Fruit fly (Drosophila melanogaster): ENCODE measurements around the gene Act5C.
A peak's percentile ranks its signal among the peaks of the same experiment; 100 is the strongest.

Act5C gene

DNA sequence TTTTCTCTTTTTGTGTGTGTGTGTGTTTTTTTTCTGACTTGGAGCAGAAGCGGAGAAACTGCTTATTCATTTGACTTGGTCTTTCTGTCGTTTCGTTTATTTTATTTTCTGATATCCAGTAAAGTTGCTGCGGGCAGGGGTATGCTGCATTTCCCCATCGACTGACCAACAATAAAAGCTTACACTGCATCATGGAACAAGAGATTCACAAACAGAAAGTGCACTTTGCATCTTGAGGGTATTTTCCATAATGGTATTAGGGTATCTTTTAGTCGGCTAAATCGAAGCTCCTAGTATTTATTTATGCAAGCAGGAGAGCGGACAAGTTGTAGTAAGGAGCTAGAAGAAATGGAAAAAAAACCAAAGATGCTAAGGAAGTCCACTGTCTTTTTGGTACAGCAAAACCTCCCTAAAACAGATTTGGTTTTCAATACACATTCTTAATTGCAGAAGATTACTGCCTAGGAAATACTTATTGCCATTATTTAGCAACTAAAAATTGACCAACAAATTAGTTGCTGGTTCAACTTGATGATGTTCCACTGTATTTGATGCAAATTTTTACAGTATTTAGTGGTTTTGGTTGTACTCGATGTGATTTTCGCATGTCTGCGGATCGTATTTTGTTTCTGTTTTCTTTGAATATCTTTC is 31.8 kb downstream of the Act5C start:
- TF ChIP-seq ewg (GFP tag; optimal IDR thresholded peaks at IDR 0.05) (peak; percentile 2), lilli (GFP tag; optimal IDR thresholded peaks at IDR 0.05) (no peak), nmo (GFP tag; optimal IDR thresholded peaks at IDR 0.05) (peak; percentile 1), Ssrp (tag; optimal IDR thresholded peaks at IDR 0.05) (peak; percentile 34), phol (tag; optimal IDR thresholded peaks at IDR 0.05) (peak; percentile 3), CG30403 (GFP tag; optimal IDR thresholded peaks at IDR 0.05) (peak; percentile 37), Gug (GFP tag; IDR thresholded peaks at IDR 0.05) (0 out of 4 replicates have a peak, but pooled peaks have one; percentile 19), vvl (GFP tag; IDR thresholded peaks at IDR 0.05) (0 out of 2 replicates have a peak, but pooled peaks have one; percentile 19), D19A (tag; optimal IDR thresholded peaks at IDR 0.05) (peak; percentile 11), dpn (GFP tag; optimal IDR thresholded peaks at IDR 0.05) (peak in 1 of 2 experiments; percentile 10), CG7839 (tag; optimal IDR thresholded peaks at IDR 0.05) (peak; percentile 2), CG2120 (GFP tag; optimal IDR thresholded peaks at IDR 0.05) (peak; percentile 3), CG18599 (GFP tag; optimal IDR thresholded peaks at IDR 0.05) (no peak), bsh (GFP tag; optimal IDR thresholded peaks at IDR 0.05) (peak; percentile 6 to 23), Med (GFP tag) (peak; percentile 73), Bdp1 (GFP tag; optimal IDR thresholded peaks at IDR 0.05) (no peak), CG3726 (GFP tag; IDR thresholded peaks at IDR 0.05) (0 out of 3 replicates have a peak, but pooled peaks have one; percentile 26), NfI (GFP tag; optimal IDR thresholded peaks at IDR 0.05) (no peak), dysf (GFP tag; IDR thresholded peaks at IDR 0.05) (0 out of 3 replicates have a peak, but pooled peaks have one; percentile 5), CG15073 (GFP tag; optimal IDR thresholded peaks at IDR 0.05) (no peak), CG3847 (GFP tag; IDR thresholded peaks at IDR 0.05) (no peak), Drgx (GFP tag; IDR thresholded peaks at IDR 0.05) (peak; percentile 82), CG12769 (tag; optimal IDR thresholded peaks at IDR 0.05) (peak; percentile 10), zfh2 (GFP tag; optimal IDR thresholded peaks at IDR 0.05) (peak; percentile 10), ci (GFP tag; IDR thresholded peaks at IDR 0.05) (peak; percentile 36; the same call in 1 of the 3 replicates), chif (GFP tag; optimal IDR thresholded peaks at IDR 0.05) (peak in 1 of 2 experiments; percentile 15), ase (GFP tag; IDR thresholded peaks at IDR 0.05) (0 out of 3 replicates have a peak, but pooled peaks have one; percentile 27), gem (tag; optimal IDR thresholded peaks at IDR 0.05) (peak; percentile 21), CG10366 (GFP tag; IDR thresholded peaks at IDR 0.05) (peak; percentile 8; the same call in 1 of the 2 replicates), CG4360 (GFP tag; IDR thresholded peaks at IDR 0.05) (no peak), Sox102F (GFP tag; optimal IDR thresholded peaks at IDR 0.05) (peak; percentile 30), CG2875 (GFP tag; optimal IDR thresholded peaks at IDR 0.05) (no peak), HLH54F (GFP tag; optimal IDR thresholded peaks at IDR 0.05) (no peak), row (GFP tag; IDR thresholded peaks at IDR 0.05) (peak; percentile 45; the same call in 2 of the 3 replicates), Vsx1 (GFP tag; optimal IDR thresholded peaks at IDR 0.05) (no peak), CG1603 (tag; optimal IDR thresholded peaks at IDR 0.05) (peak; percentile 2), prd (optimal IDR thresholded peaks at IDR 0.05) (no peak), prd (GFP tag; IDR thresholded peaks at IDR 0.05) (peak; percentile 45; the same call in 1 of the 3 replicates), CG9932 (GFP tag; IDR thresholded peaks at IDR 0.05) (0 out of 2 replicates have a peak, but pooled peaks have one; percentile 13), lmd (GFP tag; IDR thresholded peaks at IDR 0.05) (peak; percentile 21; the same call in 1 of the 2 replicates), CG10209 (GFP tag; optimal IDR thresholded peaks at IDR 0.05) (peak; percentile 3), Jarid2 (GFP tag; optimal IDR thresholded peaks at IDR 0.05) (no peak), corto (GFP tag; optimal IDR thresholded peaks at IDR 0.05) (no peak), sens (GFP tag) (peak; percentile 80), Ets65A (GFP tag) (peak; percentile 55), CG8944 (GFP tag; optimal IDR thresholded peaks at IDR 0.05) (peak; percentile 5), CG6689 (GFP tag; IDR thresholded peaks at IDR 0.05) (0 out of 2 replicates have a peak, but pooled peaks have one; percentile 9), CG16815 (GFP tag; optimal IDR thresholded peaks at IDR 0.05) (peak; percentile 12), CG2129 (GFP tag; IDR thresholded peaks at IDR 0.05; ENCODE audit: partially characterized antibody) (no peak)

All from whole organism, embryonic.